Fruit fly (Drosophila melanogaster): Measurements from ENCODE around the gene CG14435.

Gene CG14435

dm6 chrX:6820703-6821102, 23.0 kb downstream of the CG14435 start, which contains the start of the genes Nf-YC and xit (continued):
- TF ChIP-seq Nf-YA (GFP tag; IDR thresholded peaks at IDR 0.05) (no peak), twi (tag; optimal IDR thresholded peaks at IDR 0.05) (no peak), Hmx (GFP tag; optimal IDR thresholded peaks at IDR 0.05) (no peak), zfh2 (GFP tag; optimal IDR thresholded peaks at IDR 0.05) (peak; percentile 24), CG10543 (GFP tag; optimal IDR thresholded peaks at IDR 0.05) (no peak), usp (GFP tag; optimal IDR thresholded peaks at IDR 0.05) (no peak), exex (tag; optimal IDR thresholded peaks at IDR 0.05) (no peak), peb (GFP tag; IDR thresholded peaks at IDR 0.05) (no peak), CG10267 (tag; optimal IDR thresholded peaks at IDR 0.05) (no peak), ERR (GFP tag; optimal IDR thresholded peaks at IDR 0.05) (no peak), danr (GFP tag; IDR thresholded peaks at IDR 0.05) (no peak), Lim3 (GFP tag; IDR thresholded peaks at IDR 0.05) (no peak), crp (GFP tag; optimal IDR thresholded peaks at IDR 0.05) (peak in 1 of 2 experiments; percentile 69), CG16813 (GFP tag; IDR thresholded peaks at IDR 0.05; ENCODE audit: partially characterized antibody) (peak; percentile 64), scrt (GFP tag; optimal IDR thresholded peaks at IDR 0.05) (no peak), CG34224 (GFP tag; IDR thresholded peaks at IDR 0.05; ENCODE audit: partially characterized antibody) (peak; percentile 63; the same call in 2 of the 3 replicates), CG10366 (GFP tag; IDR thresholded peaks at IDR 0.05) (no peak), vfl (GFP tag; optimal IDR thresholded peaks at IDR 0.05) (no peak), rib (GFP tag; IDR thresholded peaks at IDR 0.05) (no peak), CG3281 (GFP tag; optimal IDR thresholded peaks at IDR 0.05) (no peak), vnd (GFP tag; IDR thresholded peaks at IDR 0.05; ENCODE audit: partially characterized antibody) (peak; percentile 43; the same call in 1 of the 3 replicates), CG3163 (GFP tag; optimal IDR thresholded peaks at IDR 0.05) (no peak), CG14710 (tag; optimal IDR thresholded peaks at IDR 0.05) (peak; percentile 39), pzg (GFP tag; optimal IDR thresholded peaks at IDR 0.05) (peak; percentile 95), hth (optimal IDR thresholded peaks at IDR 0.05) (no peak), CG43689 (GFP tag; IDR thresholded peaks at IDR 0.05) (no peak), tll (GFP tag; optimal IDR thresholded peaks at IDR 0.05) (no peak), Lhr (GFP tag; optimal IDR thresholded peaks at IDR 0.05) (no peak), YL-1 (GFP tag; optimal IDR thresholded peaks at IDR 0.05) (peak; percentile 87), lov (optimal IDR thresholded peaks at IDR 0.05) (no peak), lov (GFP tag; IDR thresholded peaks at IDR 0.05) (no peak), bab2 (GFP tag; optimal IDR thresholded peaks at IDR 0.05) (no peak), H2.0 (GFP tag; IDR thresholded peaks at IDR 0.05) (no peak), D19B (GFP tag; optimal IDR thresholded peaks at IDR 0.05) (no peak), pum (GFP tag; optimal IDR thresholded peaks at IDR 0.05) (no peak), CG7357 (GFP tag; IDR thresholded peaks at IDR 0.05) (no peak), CG9727 (GFP tag; optimal IDR thresholded peaks at IDR 0.05) (no peak), Hr78 (GFP tag; optimal IDR thresholded peaks at IDR 0.05) (no peak), CG11504 (tag; optimal IDR thresholded peaks at IDR 0.05) (no peak), CG7987 (GFP tag; optimal IDR thresholded peaks at IDR 0.05) (no peak), CG6689 (GFP tag; IDR thresholded peaks at IDR 0.05) (no peak), ranshi (GFP tag; IDR thresholded peaks at IDR 0.05) (no peak), CG12104 (GFP tag; optimal IDR thresholded peaks at IDR 0.05) (no peak), CG8924 (tag; optimal IDR thresholded peaks at IDR 0.05) (peak; percentile 11), CG4360 (GFP tag; IDR thresholded peaks at IDR 0.05) (no peak), CG2129 (GFP tag; IDR thresholded peaks at IDR 0.05; ENCODE audit: partially characterized antibody) (no peak), NC2α (GFP tag; optimal IDR thresholded peaks at IDR 0.05) (no peak), lmd (GFP tag; IDR thresholded peaks at IDR 0.05) (no peak; the same call in 1 of the 2 replicates), da (GFP tag; optimal IDR thresholded peaks at IDR 0.05) (no peak), maf-S (GFP tag; optimal IDR thresholded peaks at IDR 0.05) (no peak), CG4820 (GFP tag; optimal IDR thresholded peaks at IDR 0.05) (no peak), CG4404 (GFP tag; IDR thresholded peaks at IDR 0.05) (no peak)

Data from whole organism, embryonic.